Worm (Caenorhabditis elegans) whole organism, late embryonic: ENCODE data around the gene K10B4.3.

Source experiments
- T23F11.4 ChIP-seq: fragments of 200-800 bp; sonication (Bioruptor generic); optimal IDR thresholded peaks from 2 replicates; lab custom pipeline; 2018; ENCODE audit warnings: mild to moderate bottlenecking, missing genetic modification characterization, missing compliant biosample characterization
- ceh-14 ChIP-seq: sonication (generic microtip); optimal IDR thresholded peaks from 2 replicates; lab custom pipeline; 2016; ENCODE audit warnings: missing genotype, missing genetic modification characterization, missing compliant biosample characterization
- ceh-2 ChIP-seq: sonication (generic microtip); optimal IDR thresholded peaks from 2 replicates; lab custom pipeline; 2016; ENCODE audit warnings: missing genotype, missing genetic modification characterization, missing compliant biosample characterization
- elt-2 ChIP-seq: sonication (generic microtip); optimal IDR thresholded peaks from 2 replicates; lab custom pipeline; 2016; ENCODE audit warnings: missing genetic modification reagents, missing genetic modification characterization, missing compliant biosample characterization
- ets-4 ChIP-seq: sonication (generic microtip); optimal IDR thresholded peaks from 2 replicates; lab custom pipeline; 2016; ENCODE audit warnings: missing genetic modification characterization, missing compliant biosample characterization
- hlh-13 ChIP-seq: fragments of 200-800 bp; sonication (Bioruptor generic); optimal IDR thresholded peaks from 2 replicates; lab custom pipeline; 2018; ENCODE audit warnings: mild to moderate bottlenecking, missing genetic modification characterization, missing compliant biosample characterization
- lim-6 ChIP-seq: sonication (generic microtip); optimal IDR thresholded peaks from 2 replicates; lab custom pipeline; 2016; ENCODE audit warnings: missing genetic modification characterization, missing compliant biosample characterization
- lin-11 ChIP-seq: fragments of 200-800 bp; sonication (Bioruptor generic); optimal IDR thresholded peaks from 2 replicates; lab custom pipeline; 2018; ENCODE audit warnings: mild to moderate bottlenecking, missing genetic modification characterization, missing compliant biosample characterization
- ztf-16 ChIP-seq: sonication (generic microtip); optimal IDR thresholded peaks from 2 replicates; lab custom pipeline; 2017; ENCODE audit warnings: missing genetic modification characterization, missing compliant biosample characterization

- no peak for TF ChIP-seq ceh-14 (tag; lab: Kevin White, UChicago)
- TF ChIP-seq ets-4 = no peak
- no peak for TF ChIP-seq T23F11.4 (GFP tag; lab: Kevin White, UChicago)
- no peak for TF ChIP-seq lim-6 (tag; lab: Kevin White, UChicago)
- TF ChIP-seq lin-11 (tag; lab: Kevin White, UChicago) = no peak
- TF ChIP-seq ceh-2 (tag; lab: Kevin White, UChicago) = no peak
- TF ChIP-seq hlh-13 = no peak
- TF ChIP-seq elt-2 (tag; lab: Kevin White, UChicago) = no peak
- no peak for TF ChIP-seq ztf-16 (tag; lab: Kevin White, UChicago)
Measured at ce11 chrII:75831-76230, 45.2 kb downstream of the K10B4.3 start.
